Worm (Caenorhabditis elegans) whole organism, L3 larva: ENCODE measurements around the gene srx-39.

ENCODE experiments used
- aly-2 ChIP-seq: fragments of 150-350 bp; optimal IDR thresholded peaks from 2 replicates; lab custom pipeline; 2014; ENCODE audit warnings: missing biosample characterization, missing genetic modification characterization
- ama-1 ChIP-seq: fragments of 150-350 bp; optimal IDR thresholded peaks from 2 replicates; lab custom pipeline; 2018
- ceh-28 ChIP-seq: fragments of 150-350 bp; optimal IDR thresholded peaks from 2 replicates; lab custom pipeline; 2014; ENCODE audit warnings: missing biosample characterization, missing genetic modification reagents, missing genetic modification characterization
- egl-5 ChIP-seq: fragments of 150-350 bp; optimal IDR thresholded peaks from 2 replicates; lab custom pipeline; 2017; ENCODE audit warnings: missing biosample characterization, missing genetic modification reagents, missing genetic modification characterization, inconsistent platforms
- hmg-11 ChIP-seq: sonication (generic microtip); optimal IDR thresholded peaks from 2 replicates; lab custom pipeline; 2016; ENCODE audit warnings: missing genetic modification characterization, missing compliant biosample characterization
- nhr-23 ChIP-seq: fragments of 150-350 bp; optimal IDR thresholded peaks from 2 replicates; lab custom pipeline; 2014; ENCODE audit warnings: missing biosample characterization, missing genetic modification reagents, missing genetic modification characterization
- nhr-237 ChIP-seq: fragments of 150-350 bp; optimal IDR thresholded peaks from 2 replicates; lab custom pipeline; 2014; ENCODE audit warnings: missing biosample characterization, missing genetic modification characterization
- nhr-76 ChIP-seq: fragments of 150-350 bp; sonication (generic microtip); optimal IDR thresholded peaks from 5 replicates; lab custom pipeline; 2014; ENCODE audit warnings: missing biosample characterization, missing genetic modification characterization
- nhr-77 ChIP-seq: fragments of 150-350 bp; optimal IDR thresholded peaks from 2 replicates; lab custom pipeline; 2014; ENCODE audit warnings: missing biosample characterization, missing genetic modification characterization
- sea-2 ChIP-seq: fragments of 150-350 bp; sonication (generic microtip); optimal IDR thresholded peaks from 4 replicates; lab custom pipeline; 2014; ENCODE audit warnings: missing biosample characterization, missing genetic modification reagents, missing genetic modification characterization
- unc-62 ChIP-seq: fragments of 150-350 bp; sonication (generic microtip); optimal IDR thresholded peaks from 4 replicates; lab custom pipeline; 2014; ENCODE audit warnings: missing biosample characterization, missing genetic modification reagents, missing genetic modification characterization
- zag-1 ChIP-seq: fragments of 150-350 bp; optimal IDR thresholded peaks from 2 replicates; lab custom pipeline; 2014; ENCODE audit warnings: missing biosample characterization, missing genetic modification characterization

DNA sequence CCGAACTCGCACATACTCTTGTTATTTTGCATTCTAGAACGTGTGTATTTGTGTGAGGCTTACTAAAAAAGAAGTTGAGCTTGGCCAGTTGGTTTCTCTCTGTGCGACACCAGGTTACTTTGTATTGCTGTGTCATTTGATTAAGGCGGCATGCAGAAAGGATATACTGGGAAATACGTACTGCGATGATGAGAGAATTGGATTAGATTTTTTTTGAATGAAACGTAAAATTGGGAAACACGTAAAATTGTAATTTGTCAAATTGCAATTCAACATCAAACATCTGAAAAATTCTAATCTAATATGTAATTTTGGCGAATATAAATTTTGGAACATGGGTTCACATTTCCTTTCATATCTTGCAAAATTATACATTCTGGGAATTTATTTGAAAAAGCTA lies 13.8 kb downstream of the srx-39 start, which contains the start of gene srh-129:
- TF ChIP-seq unc-62 (GFP tag; lab: Kevin White, UChicago): no peak
- no peak for TF ChIP-seq nhr-77 (tag; lab: Kevin White, UChicago)
- no peak for TF ChIP-seq aly-2
- TF ChIP-seq nhr-23 (tag; lab: Kevin White, UChicago): no peak
- no peak for TF ChIP-seq ama-1 (lab: Kevin White, UChicago)
- no peak for TF ChIP-seq egl-5 (tag; lab: Kevin White, UChicago)
- TF ChIP-seq nhr-237: no peak
- TF ChIP-seq nhr-76: no peak
- TF ChIP-seq zag-1: no peak
- no peak for TF ChIP-seq sea-2 (GFP tag; lab: Kevin White, UChicago)
- no peak for TF ChIP-seq ceh-28
- TF ChIP-seq hmg-11 (tag; lab: Kevin White, UChicago): no peak
